Worm (Caenorhabditis elegans): ENCODE results near the gene F17C8.7.

ce11 chrIII:4778003-4778402 is 42.5 kb downstream of the F17C8.7 start, which contains the start of gene B0393.7:
- TF ChIP-seq aly-2 (tag; optimal IDR thresholded peaks at IDR 0.05) (no peak), zag-1 (tag; optimal IDR thresholded peaks at IDR 0.05) (no peak), ama-1 (optimal IDR thresholded peaks at IDR 0.05) (no peak), daf-12 (tag; optimal IDR thresholded peaks at IDR 0.05) (no peak)
